Fruit fly (Drosophila melanogaster) whole organism, embryonic: ENCODE measurements around the gene ppk30.

Experiments
- BtbVII ChIP-seq: fragments of 200-800 bp; sonication (Bioruptor generic); optimal IDR thresholded peaks from 3 replicates; lab custom pipeline; 2017; ENCODE audit warnings: missing biosample characterization, mild to moderate bottlenecking, missing genetic modification characterization
- CG10654 ChIP-seq: fragments of 200-800 bp; sonication (Bioruptor generic); optimal IDR thresholded peaks from 2 replicates; lab custom pipeline; 2016; ENCODE audit warnings: missing biosample characterization, missing genetic modification characterization
- CG12071 ChIP-seq: fragments of 200-800 bp; sonication (Bioruptor generic); optimal IDR thresholded peaks from 3 replicates; lab custom pipeline; 2018; ENCODE audit warnings: missing biosample characterization, mild to moderate bottlenecking, missing genetic modification characterization
- CG13123 ChIP-seq: fragments of 200-800 bp; sonication (Bioruptor generic); optimal IDR thresholded peaks from 2 replicates; lab custom pipeline; 2016; ENCODE audit warnings: missing biosample characterization, missing genetic modification characterization
- CG14667 ChIP-seq: fragments of 200-800 bp; sonication (Bioruptor generic); IDR thresholded peaks from 2 replicates; pipeline ENCODE4 v1.3.6; 2022; ENCODE audit warnings: missing biosample characterization, missing genetic modification characterization
- CG14710 ChIP-seq: fragments of 200-800 bp; sonication (Bioruptor generic); optimal IDR thresholded peaks from 3 replicates; lab custom pipeline; 2019; ENCODE audit warnings: missing biosample characterization, mild to moderate bottlenecking, missing genetic modification characterization, moderate library complexity
- CG15514 ChIP-seq: fragments of 200-800 bp; sonication (Bioruptor generic); optimal IDR thresholded peaks from 3 replicates; lab custom pipeline; 2017; ENCODE audit warnings: missing biosample characterization, missing genetic modification characterization, mild to moderate bottlenecking, moderate library complexity, missing genetic modification reagents
- CG17361 ChIP-seq: fragments of 200-800 bp; sonication (Bioruptor generic); IDR thresholded peaks from 3 replicates; pipeline ENCODE4 v1.3.6; 2022; ENCODE audit warnings: missing biosample characterization, missing genetic modification characterization
- CG18599 ChIP-seq: fragments of 200-800 bp; sonication (Bioruptor generic); optimal IDR thresholded peaks from 3 replicates; lab custom pipeline; 2017; ENCODE audit warnings: missing biosample characterization, missing genetic modification characterization, mild to moderate bottlenecking, moderate library complexity, missing genetic modification reagents
- CG2202 ChIP-seq: fragments of 200-800 bp; sonication (Bioruptor generic); optimal IDR thresholded peaks from 2 replicates; lab custom pipeline; 2018; ENCODE audit warnings: missing biosample characterization, mild to moderate bottlenecking, missing genetic modification characterization
- CG2678 ChIP-seq: fragments of 200-800 bp; sonication (Bioruptor generic); optimal IDR thresholded peaks from 3 replicates; lab custom pipeline; 2019; ENCODE audit warnings: missing biosample characterization, mild to moderate bottlenecking, missing genetic modification characterization, moderate library complexity
- CG30431 ChIP-seq: fragments of 200-800 bp; sonication (Bioruptor generic); optimal IDR thresholded peaks from 2 replicates; lab custom pipeline; 2017; ENCODE audit warnings: missing biosample characterization, missing genetic modification characterization
- CG32772 ChIP-seq: fragments of 200-800 bp; sonication (Bioruptor generic); IDR thresholded peaks from 2 replicates; pipeline ENCODE4 v1.3.6; 2022; ENCODE audit warnings: missing biosample characterization, missing genetic modification characterization
- CG33213 ChIP-seq: fragments of 200-800 bp; sonication (Bioruptor generic); optimal IDR thresholded peaks from 3 replicates; lab custom pipeline; 2016; ENCODE audit warnings: missing biosample characterization, missing genetic modification characterization
- CG3407 ChIP-seq: fragments of 200-800 bp; sonication (Bioruptor generic); optimal IDR thresholded peaks from 2 replicates; lab custom pipeline; 2018; ENCODE audit warnings: missing biosample characterization, mild to moderate bottlenecking, missing genetic modification characterization
- CG34376 ChIP-seq: fragments of 200-800 bp; sonication (Bioruptor generic); optimal IDR thresholded peaks from 2 replicates; lab custom pipeline; 2018; ENCODE audit warnings: missing biosample characterization, mild to moderate bottlenecking, missing genetic modification characterization
- CG4854 ChIP-seq: fragments of 200-800 bp; sonication (Bioruptor generic); optimal IDR thresholded peaks from 2 replicates; lab custom pipeline; 2016; ENCODE audit warnings: missing biosample characterization, missing genetic modification characterization, inconsistent platforms
- CG7372 ChIP-seq: fragments of 200-800 bp; sonication (Bioruptor generic); IDR thresholded peaks from 2 replicates; pipeline ENCODE4 v1.3.6; 2022; ENCODE audit warnings: missing biosample characterization, missing genetic modification characterization
- Doc2 ChIP-seq: fragments of 200-800 bp; sonication (Bioruptor generic); IDR thresholded peaks from 2 replicates; pipeline ENCODE4 v1.3.6; 2022; ENCODE audit warnings: missing biosample characterization, missing genetic modification characterization
- E2f2 ChIP-seq: fragments of 200-800 bp; sonication (Bioruptor generic); IDR thresholded peaks from 2 replicates; pipeline ENCODE4 v1.3.6; 2022; ENCODE audit warnings: missing biosample characterization, missing genetic modification characterization
- Jarid2 ChIP-seq: fragments of 200-800 bp; sonication (Bioruptor generic); optimal IDR thresholded peaks from 3 replicates; lab custom pipeline; 2017; ENCODE audit warnings: mild to moderate bottlenecking, missing biosample characterization, missing genetic modification reagents, missing genetic modification characterization
- Lhr ChIP-seq: fragments of 200-800 bp; sonication (Bioruptor generic); optimal IDR thresholded peaks from 3 replicates; lab custom pipeline; 2017; ENCODE audit warnings: mild to moderate bottlenecking, missing biosample characterization, missing genetic modification reagents, missing genetic modification characterization
- Med ChIP-seq: fragments of 200-800 bp; sonication (Bioruptor generic); peaks from one replicate; lab custom pipeline; 2016; ENCODE audit warnings: missing biosample characterization, missing genetic modification characterization, mild to moderate bottlenecking, inconsistent platforms, moderate library complexity
- Oli ChIP-seq: fragments of 200-800 bp; sonication (Bioruptor generic); optimal IDR thresholded peaks from 2 replicates; lab custom pipeline; 2018; ENCODE audit warnings: missing biosample characterization, mild to moderate bottlenecking, missing genetic modification characterization, moderate library complexity
- Poxn ChIP-seq: fragments of 200-800 bp; sonication (Bioruptor generic); IDR thresholded peaks from 2 replicates; pipeline ENCODE4 v1.3.6; 2022; ENCODE audit warnings: missing biosample characterization, missing genetic modification characterization
- Tbp ChIP-seq: fragments of >200 bp; optimal IDR thresholded peaks from 2 replicates; lab custom pipeline; 2018; ENCODE audit warnings: missing biosample characterization, missing genetic modification characterization
- bsh ChIP-seq, 2 experiments: fragments of 200-800 bp; sonication (Bioruptor generic); optimal IDR thresholded peaks; 2 replicates each; lab custom pipeline; 2017 to 2018; ENCODE audit warnings: mild to moderate bottlenecking in 2 of 2, missing biosample characterization in 2 of 2, missing genetic modification characterization in 2 of 2, moderate library complexity in 1 of 2
- cas ChIP-seq: fragments of 200-800 bp; sonication (Bioruptor generic); IDR thresholded peaks from 2 replicates; pipeline ENCODE4 v1.3.6; 2022; ENCODE audit warnings: missing biosample characterization, missing genetic modification characterization
- cg ChIP-seq: fragments of 200-800 bp; sonication (Bioruptor generic); optimal IDR thresholded peaks from 3 replicates; lab custom pipeline; 2019; ENCODE audit warnings: missing biosample characterization, mild to moderate bottlenecking, missing genetic modification characterization, moderate library complexity
- chinmo ChIP-seq: fragments of 200-800 bp; sonication (Bioruptor generic); IDR thresholded peaks from 4 replicates; pipeline ENCODE4 v1.3.6; 2022; ENCODE audit warnings: missing biosample characterization, missing genetic modification characterization; ENCODE audit not compliant: partially characterized antibody
- dati ChIP-seq: fragments of 200-800 bp; sonication (Bioruptor generic); IDR thresholded peaks from 2 replicates; pipeline ENCODE4 v1.3.6; 2022; ENCODE audit warnings: missing biosample characterization, missing genetic modification characterization
- disco-r ChIP-seq: fragments of 200-800 bp; sonication (Bioruptor generic); optimal IDR thresholded peaks from 2 replicates; lab custom pipeline; 2016; ENCODE audit warnings: missing biosample characterization, missing genetic modification characterization
- dpn ChIP-seq, 2 experiments: fragments of 200-800 bp; sonication (Bioruptor generic); optimal IDR thresholded peaks; 3 replicates each; lab custom pipeline; 2016; ENCODE audit warnings: missing biosample characterization in 2 of 2, missing genetic modification characterization in 2 of 2
- eve ChIP-seq, 2 experiments: fragments of >200 bp; optimal IDR thresholded peaks; 2 replicates each; lab custom pipeline; 2017; ENCODE audit warnings: missing biosample characterization in 2 of 2, missing genetic modification characterization in 2 of 2
- gce ChIP-seq: fragments of 200-800 bp; sonication (Bioruptor generic); IDR thresholded peaks from 3 replicates; pipeline ENCODE4 v1.3.6; 2022; ENCODE audit warnings: missing biosample characterization, missing genetic modification characterization
- gro ChIP-seq: fragments of 200-800 bp; sonication (Bioruptor generic); optimal IDR thresholded peaks from 2 replicates; lab custom pipeline; 2016; ENCODE audit warnings: missing biosample characterization, missing genetic modification characterization
- hb ChIP-seq: fragments of 200-800 bp; sonication (Bioruptor generic); IDR thresholded peaks from 3 replicates; pipeline ENCODE4 v1.3.6; 2022; ENCODE audit warnings: missing biosample characterization, missing genetic modification characterization; ENCODE audit not compliant: partially characterized antibody
- ind ChIP-seq: fragments of 200-800 bp; sonication (Bioruptor generic); optimal IDR thresholded peaks from 3 replicates; lab custom pipeline; 2016; ENCODE audit warnings: missing biosample characterization, missing genetic modification characterization
- jing ChIP-seq: fragments of 200-800 bp; sonication (Bioruptor generic); optimal IDR thresholded peaks from 2 replicates; lab custom pipeline; 2018; ENCODE audit warnings: missing biosample characterization, mild to moderate bottlenecking, missing genetic modification characterization
- jumu ChIP-seq: fragments of 200-800 bp; sonication (Bioruptor generic); optimal IDR thresholded peaks from 3 replicates; lab custom pipeline; 2016; ENCODE audit warnings: missing biosample characterization, missing genetic modification characterization
- nom ChIP-seq: fragments of 200-800 bp; sonication (Bioruptor generic); optimal IDR thresholded peaks from 2 replicates; lab custom pipeline; 2017; ENCODE audit warnings: missing biosample characterization, missing genetic modification characterization, mild to moderate bottlenecking, moderate library complexity, missing genetic modification reagents
- pan ChIP-seq, 4 experiments: fragments of >200 bp in 3 of 4; fragments of 200-800 bp in 1 of 4; sonication (Bioruptor generic) in 1 of 4; optimal IDR thresholded peaks in 3 of 4; IDR thresholded peaks in 1 of 4; 2 replicates each; pipeline versions ENCODE4 v1.3.6 to Lab custom; 2017 to 2022; ENCODE audit warnings: missing biosample characterization in 2 of 4, missing genetic modification characterization in 2 of 4, mixed read lengths in 1 of 4
- rib ChIP-seq: fragments of 200-800 bp; sonication (Bioruptor generic); IDR thresholded peaks from 2 replicates; pipeline ENCODE4 v1.3.6; 2022; ENCODE audit warnings: missing biosample characterization, missing genetic modification characterization
- sisA ChIP-seq: fragments of 200-800 bp; sonication (Bioruptor generic); IDR thresholded peaks from 2 replicates; pipeline ENCODE4 v1.3.6; 2022; ENCODE audit warnings: missing biosample characterization, missing genetic modification characterization
- tap ChIP-seq: fragments of 200-800 bp; optimal IDR thresholded peaks from 3 replicates; lab custom pipeline; 2019; ENCODE audit warnings: missing biosample characterization, mild to moderate bottlenecking, missing genetic modification characterization, moderate library complexity
- tio ChIP-seq: fragments of 200-800 bp; sonication (Bioruptor generic); optimal IDR thresholded peaks from 2 replicates; lab custom pipeline; 2017; ENCODE audit warnings: missing biosample characterization, missing genetic modification characterization, inconsistent platforms
- toy ChIP-seq: fragments of 200-800 bp; sonication (Bioruptor generic); IDR thresholded peaks from 2 replicates; pipeline ENCODE4 v1.3.6; 2022; ENCODE audit warnings: missing biosample characterization, missing genetic modification characterization
- tx ChIP-seq: fragments of 200-800 bp; sonication (Bioruptor generic); optimal IDR thresholded peaks from 2 replicates; lab custom pipeline; 2016; ENCODE audit warnings: missing biosample characterization, missing genetic modification characterization
- wor ChIP-seq: fragments of 200-800 bp; sonication (Bioruptor generic); IDR thresholded peaks from 2 replicates; pipeline ENCODE4 v1.3.6; 2022; ENCODE audit warnings: missing biosample characterization, missing genetic modification characterization

Gene ppk30

DNA sequence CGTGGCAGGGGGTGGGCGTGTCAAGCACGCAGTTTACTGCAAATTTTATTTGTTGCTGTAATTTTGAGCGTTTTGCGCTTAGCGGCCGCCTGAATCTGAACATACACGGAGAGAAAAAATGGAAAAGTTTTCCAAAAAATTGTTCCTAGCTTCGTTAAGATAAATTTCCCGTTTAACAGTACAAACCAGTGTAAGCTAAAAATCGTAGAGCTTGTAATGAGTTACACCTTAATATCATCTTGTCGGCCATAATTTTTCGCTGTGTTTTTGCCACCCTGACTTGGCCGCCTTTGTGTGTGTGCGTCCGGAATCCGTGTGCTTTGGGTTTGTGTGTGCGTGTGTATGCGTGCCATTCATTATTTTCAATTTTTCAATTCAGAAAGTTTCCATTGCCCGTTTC lies 17.5 kb upstream of the ppk30 start (continued):
- peak; percentile 64 for TF ChIP-seq CG2678 (tag; lab: Kevin White, UChicago)
- TF ChIP-seq tap (tag; lab: Kevin White, UChicago), result peak; percentile 23
- peak; percentile 25 for TF ChIP-seq CG34376 (GFP tag; lab: Kevin White, UChicago)
- TF ChIP-seq Oli (tag; lab: Kevin White, UChicago), result peak; percentile 35
- no peak for TF ChIP-seq CG2202 (tag; lab: Kevin White, UChicago)
- TF ChIP-seq CG4854, result no peak
- TF ChIP-seq pan (optimal IDR thresholded peaks at IDR 0.05; lab: Kevin White, UChicago), result no peak
- peak in 1 of 2 experiments; percentile 54 for TF ChIP-seq pan (GFP tag; optimal IDR thresholded peaks at IDR 0.05 in 1 of 2, IDR thresholded peaks at IDR 0.05 in 1 of 2)
- TF ChIP-seq tio (GFP tag; lab: Kevin White, UChicago), result peak; percentile 4
- 0 out of 3 replicates have a peak, but pooled peaks have one; percentile 17 for TF ChIP-seq CG17361 (GFP tag; lab: Robert Waterston, UW)
- peak; percentile 28; the same call in 1 of the 2 replicates for TF ChIP-seq CG32772 (GFP tag; lab: Robert Waterston, UW)
- TF ChIP-seq BtbVII (GFP tag; lab: Kevin White, UChicago), result peak; percentile 45
- TF ChIP-seq tx (GFP tag; lab: Kevin White, UChicago), result no peak
- TF ChIP-seq cg (GFP tag; lab: Kevin White, UChicago), result peak; percentile 3
- peak; percentile 22; the same call in 1 of the 2 replicates for TF ChIP-seq sisA (GFP tag; lab: Robert Waterston, UW)
- peak; percentile 42 for TF ChIP-seq CG15514
- peak; percentile 44 for TF ChIP-seq CG12071 (GFP tag; lab: Kevin White, UChicago)

- no peak for TF ChIP-seq ind
- no peak for TF ChIP-seq nom (GFP tag; lab: Kevin White, UChicago)
- TF ChIP-seq Med (GFP tag; lab: Kevin White, UChicago), result peak; percentile 13
- TF ChIP-seq wor (GFP tag; lab: Robert Waterston, UW), result no peak
- TF ChIP-seq CG33213 (GFP tag; lab: Kevin White, UChicago), result no peak
- TF ChIP-seq dpn (GFP tag; optimal IDR thresholded peaks at IDR 0.05; lab: Kevin White, UChicago), result no peak
- no peak for TF ChIP-seq CG14667
- TF ChIP-seq E2f2 (GFP tag; lab: Robert Waterston, UW), result no peak
- TF ChIP-seq bsh (GFP tag; optimal IDR thresholded peaks at IDR 0.05; lab: Kevin White, UChicago), result no peak
- TF ChIP-seq Jarid2 (GFP tag; lab: Kevin White, UChicago), result peak; percentile 0
- no peak for TF ChIP-seq CG13123 (GFP tag; lab: Kevin White, UChicago)
- TF ChIP-seq rib (GFP tag; lab: Robert Waterston, UW), result no peak
- TF ChIP-seq CG3407 (GFP tag; lab: Kevin White, UChicago), result no peak
- TF ChIP-seq Doc2 (GFP tag; lab: Robert Waterston, UW), result no peak
- no peak for TF ChIP-seq Tbp (GFP tag; lab: Kevin White, UChicago)
- TF ChIP-seq toy (GFP tag; lab: Robert Waterston, UW), result no peak
- TF ChIP-seq CG30431 (GFP tag; lab: Kevin White, UChicago), result no peak
- no peak for TF ChIP-seq jumu
- TF ChIP-seq jing (GFP tag; lab: Kevin White, UChicago), result no peak
- TF ChIP-seq CG7372 (GFP tag; lab: Robert Waterston, UW), result no peak
- TF ChIP-seq dati, result no peak
- TF ChIP-seq Poxn (GFP tag; lab: Robert Waterston, UW), result no peak
- TF ChIP-seq cg (GFP tag; lab: Kevin White, UChicago), result peak; percentile 25
- TF ChIP-seq gro (GFP tag; lab: Kevin White, UChicago), result no peak
- TF ChIP-seq hb, result no peak
- TF ChIP-seq Lhr (GFP tag; lab: Kevin White, UChicago), result no peak
- no peak for TF ChIP-seq gce (GFP tag; lab: Robert Waterston, UW)
- TF ChIP-seq CG18599 (GFP tag; lab: Kevin White, UChicago), result peak; percentile 1
- TF ChIP-seq eve (GFP tag; optimal IDR thresholded peaks at IDR 0.05; lab: Kevin White, UChicago), result no peak
- no peak for TF ChIP-seq CG10654 (GFP tag; lab: Kevin White, UChicago)
- TF ChIP-seq CG17361 (GFP tag; lab: Robert Waterston, UW), result no peak
- TF ChIP-seq disco-r (GFP tag; lab: Kevin White, UChicago), result no peak
- no peak for TF ChIP-seq CG14710 (tag; lab: Kevin White, UChicago)
- no peak for TF ChIP-seq cas (GFP tag; lab: Robert Waterston, UW)
- 0 out of 4 replicates have a peak, but pooled peaks have one; percentile 21 for TF ChIP-seq chinmo (GFP tag; lab: Robert Waterston, UW)
These were observed 9.0 kb upstream of the ppk30 start, which contains the start of gene Dop1R2 for dm6 chr3R:29659950-29660349. Gene Dop1R2 (minus strand): TSS chr3R:29659984.
